Worm (Caenorhabditis elegans) whole organism, late embryonic: ENCODE data around the gene cyp-35A4.

Experiments used
- C08G9.2 ChIP-seq: sonication (generic microtip); optimal IDR thresholded peaks from 2 replicates; lab custom pipeline; 2016; ENCODE audit warnings: mild to moderate bottlenecking, missing genetic modification characterization, moderate library complexity, missing compliant biosample characterization
- C38D4.7 ChIP-seq: fragments of 200-800 bp; sonication (Bioruptor generic); optimal IDR thresholded peaks from 2 replicates; lab custom pipeline; 2018; ENCODE audit warnings: mild to moderate bottlenecking, missing genetic modification characterization, moderate library complexity, missing compliant biosample characterization
- F13H6.1 ChIP-seq: sonication (generic microtip); optimal IDR thresholded peaks from 2 replicates; lab custom pipeline; 2016; ENCODE audit warnings: missing genetic modification characterization, missing compliant biosample characterization
- K09A11.1 ChIP-seq: sonication (generic microtip); optimal IDR thresholded peaks from 2 replicates; lab custom pipeline; 2017; ENCODE audit warnings: antibody characterized with exemption, mild to moderate bottlenecking, missing genetic modification characterization, missing compliant biosample characterization; ENCODE audit not compliant: insufficient read depth
- T23F11.4 ChIP-seq: fragments of 200-800 bp; sonication (Bioruptor generic); optimal IDR thresholded peaks from 2 replicates; lab custom pipeline; 2018; ENCODE audit warnings: mild to moderate bottlenecking, missing genetic modification characterization, missing compliant biosample characterization
- ama-1 ChIP-seq: fragments of 150-350 bp; optimal IDR thresholded peaks from 2 replicates; lab custom pipeline; 2014
- ceh-18 ChIP-seq: sonication (generic microtip); optimal IDR thresholded peaks from 2 replicates; lab custom pipeline; 2016; ENCODE audit warnings: missing genetic modification characterization, missing compliant biosample characterization
- ceh-19 ChIP-seq: fragments of 200-800 bp; sonication (Bioruptor generic); optimal IDR thresholded peaks from 2 replicates; lab custom pipeline; 2018; ENCODE audit warnings: mild to moderate bottlenecking, missing genetic modification characterization, missing compliant biosample characterization
- ceh-24 ChIP-seq: sonication (generic microtip); optimal IDR thresholded peaks from 2 replicates; lab custom pipeline; 2016; ENCODE audit warnings: mild to moderate bottlenecking, missing genetic modification characterization, missing compliant biosample characterization
- ceh-30 ChIP-seq: fragments of 150-350 bp; optimal IDR thresholded peaks from 2 replicates; lab custom pipeline; 2014; ENCODE audit warnings: missing biosample characterization, missing genetic modification characterization
- ceh-31 ChIP-seq: sonication (generic microtip); optimal IDR thresholded peaks from 2 replicates; lab custom pipeline; 2016; ENCODE audit warnings: missing genetic modification characterization, missing compliant biosample characterization
- ceh-34 ChIP-seq: sonication (generic microtip); optimal IDR thresholded peaks from 2 replicates; lab custom pipeline; 2016; ENCODE audit warnings: mild to moderate bottlenecking, missing genetic modification characterization, missing compliant biosample characterization
- ceh-9 ChIP-seq: sonication (generic microtip); optimal IDR thresholded peaks from 2 replicates; lab custom pipeline; 2016; ENCODE audit warnings: mild to moderate bottlenecking, missing genetic modification characterization, inconsistent platforms, missing compliant biosample characterization
- che-1 ChIP-seq: sonication (generic microtip); optimal IDR thresholded peaks from 2 replicates; lab custom pipeline; 2016; ENCODE audit warnings: mild to moderate bottlenecking, missing genetic modification characterization, missing compliant biosample characterization
- dmd-4 ChIP-seq: sonication (generic microtip); optimal IDR thresholded peaks from 2 replicates; lab custom pipeline; 2016; ENCODE audit warnings: borderline replicate concordance, missing genetic modification characterization, missing compliant biosample characterization
- dve-1 ChIP-seq: sonication (generic microtip); optimal IDR thresholded peaks from 2 replicates; lab custom pipeline; 2017; ENCODE audit warnings: antibody characterized with exemption, mild to moderate bottlenecking, missing genetic modification characterization, missing compliant biosample characterization
- elt-2 ChIP-seq: sonication (generic microtip); optimal IDR thresholded peaks from 2 replicates; lab custom pipeline; 2016; ENCODE audit warnings: missing genetic modification reagents, missing genetic modification characterization, missing compliant biosample characterization
- elt-4 ChIP-seq: sonication (generic microtip); optimal IDR thresholded peaks from 2 replicates; lab custom pipeline; 2016; ENCODE audit warnings: missing genetic modification characterization, missing compliant biosample characterization
- fax-1 ChIP-seq: sonication (generic microtip); optimal IDR thresholded peaks from 2 replicates; lab custom pipeline; 2016; ENCODE audit warnings: missing genotype, missing genetic modification characterization, missing compliant biosample characterization
- fkh-6 ChIP-seq: sonication (generic microtip); optimal IDR thresholded peaks from 2 replicates; lab custom pipeline; 2016; ENCODE audit warnings: missing genetic modification characterization, missing compliant biosample characterization
- gmeb-2 ChIP-seq: sonication (generic microtip); optimal IDR thresholded peaks from 2 replicates; lab custom pipeline; 2016; ENCODE audit warnings: missing genetic modification characterization, inconsistent platforms, missing compliant biosample characterization
- hlh-13 ChIP-seq: fragments of 200-800 bp; sonication (Bioruptor generic); optimal IDR thresholded peaks from 2 replicates; lab custom pipeline; 2018; ENCODE audit warnings: mild to moderate bottlenecking, missing genetic modification characterization, missing compliant biosample characterization
- hlh-15 ChIP-seq: sonication (generic microtip); optimal IDR thresholded peaks from 2 replicates; lab custom pipeline; 2016; ENCODE audit warnings: missing genetic modification characterization, missing compliant biosample characterization
- hlh-6 ChIP-seq: sonication (generic microtip); optimal IDR thresholded peaks from 2 replicates; lab custom pipeline; 2016; ENCODE audit warnings: missing genotype, missing genetic modification characterization, missing compliant biosample characterization
- hlh-8 ChIP-seq: sonication (generic microtip); optimal IDR thresholded peaks from 2 replicates; lab custom pipeline; 2016; ENCODE audit warnings: missing genotype, missing genetic modification characterization, missing compliant biosample characterization
- lim-6 ChIP-seq: sonication (generic microtip); optimal IDR thresholded peaks from 2 replicates; lab custom pipeline; 2016; ENCODE audit warnings: missing genetic modification characterization, missing compliant biosample characterization
- lin-11 ChIP-seq: fragments of 200-800 bp; sonication (Bioruptor generic); optimal IDR thresholded peaks from 2 replicates; lab custom pipeline; 2018; ENCODE audit warnings: mild to moderate bottlenecking, missing genetic modification characterization, missing compliant biosample characterization
- nhr-11 ChIP-seq: fragments of 150-350 bp; optimal IDR thresholded peaks from 2 replicates; lab custom pipeline; 2014; ENCODE audit warnings: missing biosample characterization, missing genetic modification characterization
- nhr-232 ChIP-seq: sonication (generic microtip); optimal IDR thresholded peaks from 2 replicates; lab custom pipeline; 2016; ENCODE audit warnings: missing genetic modification characterization, missing compliant biosample characterization
- pax-1 ChIP-seq: fragments of 150-350 bp; optimal IDR thresholded peaks from 2 replicates; lab custom pipeline; 2014; ENCODE audit warnings: missing biosample characterization, missing genetic modification characterization
- pha-4 ChIP-seq: fragments of 150-350 bp; optimal IDR thresholded peaks from 2 replicates; lab custom pipeline; 2018; ENCODE audit warnings: missing biosample characterization, missing genetic modification reagents, missing genetic modification characterization
- pros-1 ChIP-seq: fragments of 150-350 bp; optimal IDR thresholded peaks from 2 replicates; lab custom pipeline; 2014; ENCODE audit warnings: missing biosample characterization, missing genetic modification reagents, missing genetic modification characterization
- ref-2 ChIP-seq: sonication (generic microtip); optimal IDR thresholded peaks from 2 replicates; lab custom pipeline; 2016; ENCODE audit warnings: missing genetic modification characterization, missing compliant biosample characterization
- sdc-2 ChIP-seq: sonication (generic microtip); optimal IDR thresholded peaks from 2 replicates; lab custom pipeline; 2016; ENCODE audit warnings: missing genotype, missing genetic modification characterization, missing compliant biosample characterization
- sox-2 ChIP-seq: fragments of 200-800 bp; sonication (Bioruptor generic); IDR thresholded peaks from 2 replicates; pipeline ENCODE4 v1.3.6; 2022; ENCODE audit warnings: missing genetic modification reagents, missing genetic modification characterization, missing compliant biosample characterization
- syd-9 ChIP-seq: sonication (generic microtip); optimal IDR thresholded peaks from 2 replicates; lab custom pipeline; 2016; ENCODE audit warnings: mild to moderate bottlenecking, missing genetic modification characterization, moderate library complexity, missing compliant biosample characterization
- unc-3 ChIP-seq, 2 experiments: fragments of 200-800 bp in 1 of 2; sonication (Bioruptor generic) in 1 of 2; sonication (generic microtip) in 1 of 2; conservative IDR thresholded peaks in 1 of 2; optimal IDR thresholded peaks in 1 of 2; 2 replicates each; pipeline versions ENCODE4 v1.3.6 to Lab custom; 2016 to 2022; ENCODE audit warnings: missing compliant biosample characterization in 2 of 2, missing genetic modification characterization in 2 of 2, missing genetic modification reagents in 1 of 2

Gene cyp-35A4

DNA sequence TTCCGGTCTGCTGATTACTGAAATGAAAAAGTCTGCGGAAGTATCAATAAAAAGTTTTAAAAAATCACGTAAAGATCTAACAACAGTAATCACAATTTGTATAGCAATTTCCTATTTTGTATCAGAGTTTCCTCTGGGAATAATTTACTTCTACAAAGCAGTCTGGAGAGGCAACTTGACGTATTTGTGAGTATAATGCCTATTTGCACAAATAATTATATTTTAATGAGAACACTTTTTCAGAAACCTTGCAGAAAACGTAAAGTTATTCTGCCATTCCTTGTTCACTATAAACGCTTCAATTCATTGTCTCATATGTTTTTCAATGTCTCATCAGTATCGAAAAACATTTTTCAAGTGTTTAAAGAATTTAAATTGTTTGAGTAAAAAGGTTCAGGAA, 12.8 kb upstream of the cyp-35A4 start:
- TF ChIP-seq ceh-24 (tag; lab: Kevin White, UChicago) (no peak), C38D4.7 (GFP tag; lab: Kevin White, UChicago) (no peak), ceh-31 (tag; lab: Kevin White, UChicago) (no peak), ama-1 (lab: Kevin White, UChicago) (no peak), sdc-2 (tag; lab: Kevin White, UChicago) (no peak), nhr-11 (no peak), hlh-6 (tag; lab: Kevin White, UChicago) (no peak), gmeb-2 (tag; lab: Kevin White, UChicago) (no peak), hlh-15 (tag; lab: Kevin White, UChicago) (no peak), dmd-4 (no peak), fkh-6 (tag; lab: Kevin White, UChicago) (no peak), syd-9 (tag; lab: Kevin White, UChicago) (no peak), elt-4 (no peak), ceh-30 (tag; lab: Kevin White, UChicago) (no peak), pax-1 (no peak), hlh-13 (no peak)

DNA sequence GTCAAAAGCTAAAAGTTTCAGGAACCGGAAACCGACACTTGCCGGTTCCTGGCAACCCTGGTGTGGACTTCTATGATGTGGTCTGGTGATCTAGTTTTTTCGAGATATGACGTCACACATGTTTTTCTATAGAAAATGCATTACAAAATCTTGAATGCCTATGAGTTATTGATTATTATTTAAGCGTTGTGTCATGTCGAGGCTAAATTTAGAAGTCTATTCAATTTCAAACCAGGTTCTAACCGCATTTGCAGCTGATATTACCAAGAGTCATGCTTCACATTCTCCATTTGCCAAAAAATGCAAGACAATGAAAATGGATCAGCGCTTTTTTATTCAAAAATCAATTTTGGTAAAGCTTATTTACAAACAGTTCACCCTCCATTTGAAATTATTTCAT, 12.2 kb upstream of the cyp-35A4 start, which contains the start of gene K09D9.3:
Gene K09D9.3 (plus strand): TSS at position 301 of the 400 bp plus-strand sequence.
- TF ChIP-seq ceh-19 (GFP tag; lab: Kevin White, UChicago) = no peak
- no peak for TF ChIP-seq T23F11.4 (GFP tag; lab: Kevin White, UChicago)
- no peak for TF ChIP-seq lim-6
- TF ChIP-seq pha-4 (tag; lab: Kevin White, UChicago) = no peak
- no peak for TF ChIP-seq pros-1 (tag; lab: Kevin White, UChicago)
- no peak for TF ChIP-seq nhr-232 (tag; lab: Kevin White, UChicago)
- no peak for TF ChIP-seq fax-1 (tag; lab: Kevin White, UChicago)
- TF ChIP-seq lin-11 (tag; lab: Kevin White, UChicago) = no peak
- TF ChIP-seq ceh-9 (tag; lab: Kevin White, UChicago) = no peak
- no peak for TF ChIP-seq unc-3 (GFP tag; conservative IDR thresholded peaks at IDR 0.05; lab: Robert Waterston, UW)
- no peak for TF ChIP-seq unc-3 (tag; optimal IDR thresholded peaks at IDR 0.05; lab: Kevin White, UChicago)
- TF ChIP-seq che-1 = no peak
- no peak for TF ChIP-seq fkh-6 (tag; lab: Kevin White, UChicago)
- no peak for TF ChIP-seq K09A11.1 (tag; lab: Kevin White, UChicago)
- no peak for TF ChIP-seq ceh-18 (tag; lab: Kevin White, UChicago)
- TF ChIP-seq C08G9.2 (tag; lab: Kevin White, UChicago) = no peak
- TF ChIP-seq F13H6.1 (tag; lab: Kevin White, UChicago) = no peak
- TF ChIP-seq ceh-30 (tag; lab: Kevin White, UChicago) = no peak
- TF ChIP-seq nhr-11 = no peak
- TF ChIP-seq, all 69 proteins: peak for 0

DNA sequence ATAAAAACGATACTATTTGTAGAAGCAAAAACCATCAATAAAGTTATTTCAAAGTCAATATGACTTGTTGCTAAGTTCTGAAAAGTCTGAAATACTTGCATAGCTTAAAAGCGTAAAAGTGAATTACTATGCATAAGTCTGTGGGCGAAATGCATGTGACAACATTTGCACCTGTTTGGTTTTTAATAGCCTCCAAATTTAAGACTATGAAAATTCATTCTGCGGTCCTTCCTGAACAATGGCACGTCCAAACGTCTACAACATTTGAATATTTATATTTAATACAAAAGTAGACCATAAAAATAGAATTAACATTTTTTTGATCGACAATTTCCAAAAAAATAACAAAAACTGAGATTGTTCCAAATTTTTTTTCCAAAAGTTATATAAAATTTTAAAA, 9.6 kb upstream of the cyp-35A4 start, which contains the start of gene K09D9.14:
Gene K09D9.14 (minus strand): TSS at position 101 of the 400 bp plus-strand sequence.
- no peak for TF ChIP-seq elt-2 (tag; lab: Kevin White, UChicago)
- TF ChIP-seq dve-1 = no peak
- TF ChIP-seq hlh-15 (tag; lab: Kevin White, UChicago) = no peak
- TF ChIP-seq ref-2 (tag; lab: Kevin White, UChicago) = no peak
- no peak for TF ChIP-seq ama-1 (lab: Kevin White, UChicago)
- TF ChIP-seq sox-2 (GFP tag; lab: Robert Waterston, UW) = no peak
- TF ChIP-seq nhr-11 = no peak
- TF ChIP-seq hlh-13 = no peak
- no peak for TF ChIP-seq ceh-34 (tag; lab: Kevin White, UChicago)
- no peak for TF ChIP-seq ceh-31 (tag; lab: Kevin White, UChicago)
- TF ChIP-seq hlh-8 (tag; lab: Kevin White, UChicago) = no peak
- TF ChIP-seq, all 69 proteins: peak for 0
